Worm (Caenorhabditis elegans) whole organism, L2 larva: ENCODE results near the gene clec-50.

Experiments used
- aly-2 ChIP-seq: fragments of 150-350 bp; optimal IDR thresholded peaks from 2 replicates; lab custom pipeline; 2014; ENCODE audit warnings: missing biosample characterization, missing genetic modification characterization
- ama-1 ChIP-seq: fragments of 150-350 bp; optimal IDR thresholded peaks from 2 replicates; lab custom pipeline; 2018; ENCODE audit warnings: inconsistent platforms
- ceh-82 ChIP-seq: fragments of 150-350 bp; optimal IDR thresholded peaks from 2 replicates; lab custom pipeline; 2014; ENCODE audit warnings: missing biosample characterization, missing genetic modification characterization
- lin-11 ChIP-seq: fragments of 150-350 bp; sonication (generic microtip); optimal IDR thresholded peaks from 2 replicates; lab custom pipeline; 2014; ENCODE audit warnings: missing biosample characterization, missing genetic modification characterization, inconsistent platforms, mixed read lengths
- lin-39 ChIP-seq: fragments of 150-350 bp; optimal IDR thresholded peaks from 2 replicates; lab custom pipeline; 2014; ENCODE audit warnings: missing biosample characterization, missing genetic modification reagents, missing genetic modification characterization
- lsy-2 ChIP-seq, 2 experiments: fragments of 150-350 bp in 1 of 2; sonication (generic microtip) in 1 of 2; optimal IDR thresholded peaks; 2 replicates each; lab custom pipeline; 2014 to 2017; ENCODE audit warnings: missing biosample characterization in 2 of 2, missing genetic modification characterization in 2 of 2
- mdl-1 ChIP-seq, 2 experiments: fragments of 150-350 bp in 1 of 2; sonication (generic microtip) in 1 of 2; optimal IDR thresholded peaks; 2 replicates each; lab custom pipeline; 2017; ENCODE audit warnings: missing biosample characterization in 2 of 2, missing genetic modification characterization in 2 of 2
- nhr-10 ChIP-seq: sonication (generic microtip); optimal IDR thresholded peaks from 2 replicates; lab custom pipeline; 2017; ENCODE audit warnings: missing biosample characterization, missing genetic modification characterization
- nhr-11 ChIP-seq: fragments of 150-350 bp; optimal IDR thresholded peaks from 2 replicates; lab custom pipeline; 2014; ENCODE audit warnings: missing biosample characterization, missing genetic modification characterization
- nhr-23 ChIP-seq: fragments of 150-350 bp; optimal IDR thresholded peaks from 2 replicates; lab custom pipeline; 2014; ENCODE audit warnings: missing biosample characterization, missing genetic modification reagents, missing genetic modification characterization
- snpc-4 ChIP-seq: fragments of 150-350 bp; optimal IDR thresholded peaks from 2 replicates; lab custom pipeline; 2014; ENCODE audit warnings: missing biosample characterization, missing genetic modification characterization
- unc-62 ChIP-seq: fragments of 150-350 bp; optimal IDR thresholded peaks from 2 replicates; lab custom pipeline; 2014; ENCODE audit warnings: missing biosample characterization, missing genetic modification reagents, missing genetic modification characterization

DNA sequence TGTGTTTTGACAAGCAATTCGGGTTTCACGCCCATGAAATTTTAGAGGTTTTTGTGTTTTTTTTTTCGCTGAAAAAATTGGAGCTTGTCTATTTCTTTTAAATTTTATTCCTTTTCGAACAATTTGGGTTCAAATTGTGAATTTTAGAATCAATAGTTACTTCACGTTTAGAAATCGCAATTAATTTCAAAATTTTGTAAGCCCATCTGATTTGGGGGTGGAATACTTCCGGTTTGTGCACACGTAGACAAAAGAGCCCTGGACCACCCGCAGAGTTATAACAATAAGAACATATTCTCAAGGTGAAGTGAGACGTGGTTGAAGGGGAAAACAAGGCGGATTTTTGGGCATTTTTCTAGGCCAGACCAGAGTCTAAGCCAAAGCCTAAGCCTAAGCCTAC is 35.9 kb downstream of the clec-50 start, which contains the start of gene Y116F11A.6:
- TF ChIP-seq nhr-23, result no peak
- no peak for TF ChIP-seq ama-1 (lab: Kevin White, UChicago)
- no peak for TF ChIP-seq lsy-2 (tag; optimal IDR thresholded peaks at IDR 0.05; lab: Kevin White, UChicago)
- no peak for TF ChIP-seq ceh-82
- no peak for TF ChIP-seq lin-11
- TF ChIP-seq mdl-1 (tag; optimal IDR thresholded peaks at IDR 0.05; lab: Kevin White, UChicago), result no peak
- no peak for TF ChIP-seq nhr-11 (tag; lab: Kevin White, UChicago)
- TF ChIP-seq nhr-10 (tag; lab: Kevin White, UChicago), result no peak
- no peak for TF ChIP-seq aly-2 (tag; lab: Kevin White, UChicago)
- TF ChIP-seq snpc-4 (tag; lab: Kevin White, UChicago), result no peak
- TF ChIP-seq unc-62 (GFP tag; lab: Kevin White, UChicago), result no peak
- TF ChIP-seq lin-39, result no peak
